Worm (Caenorhabditis elegans): ENCODE results near the gene F54D1.1.

F54D1.1 gene

DNA sequence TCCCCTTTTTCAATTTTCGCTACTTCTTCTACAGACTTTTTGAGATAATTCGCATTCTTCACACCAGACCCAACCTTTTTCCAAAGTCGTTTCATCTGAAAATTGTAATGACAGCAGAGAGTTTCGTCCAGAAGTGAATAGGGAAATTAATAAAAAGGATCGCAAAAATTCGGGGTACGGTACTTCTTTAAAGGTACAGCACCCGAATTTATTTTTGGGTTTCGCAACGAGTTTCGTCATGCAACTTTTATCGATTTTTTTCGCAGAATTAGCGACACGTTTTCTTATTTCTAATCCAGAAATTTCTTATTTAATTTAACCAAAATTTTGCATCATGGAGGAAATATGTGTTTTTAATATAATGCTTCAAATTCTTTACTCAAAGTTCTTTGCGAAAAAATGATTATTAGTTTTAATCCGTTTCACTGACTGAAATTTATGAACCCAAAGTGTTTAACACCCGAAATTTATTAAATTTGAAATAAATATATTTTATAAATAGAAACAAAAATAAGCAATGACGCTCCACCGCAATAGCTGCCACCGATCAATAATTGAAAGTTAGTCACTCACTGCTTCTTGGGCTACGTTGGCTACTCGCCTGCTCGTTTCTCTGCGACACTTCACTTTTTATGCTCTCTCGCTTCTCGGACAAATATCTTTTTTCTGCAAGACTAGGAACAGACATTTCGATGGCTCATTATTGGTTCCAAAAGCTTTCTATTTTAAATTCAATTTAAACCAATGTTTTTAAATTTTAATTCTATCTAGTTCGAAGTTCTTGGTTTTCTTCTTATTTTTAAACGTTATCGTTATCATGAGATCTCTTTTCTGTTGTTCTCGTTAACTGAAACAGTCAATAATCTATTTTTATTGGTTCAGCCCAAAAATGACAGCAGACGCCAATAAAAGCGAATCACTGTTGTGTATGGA, 36.8 kb downstream of the F54D1.1 start, which contains the start of the genes B0035.15 and dnj-1:
TSS of gene B0035.15 (minus strand) at position 99 of the 933 bp plus-strand sequence.
TSS of gene dnj-1 (plus strand) at position 883 of the 933 bp plus-strand sequence.
- TF ChIP-seq hlh-11 (tag; optimal IDR thresholded peaks at IDR 0.05) (peak; percentile 23), lsy-2 (tag; optimal IDR thresholded peaks at IDR 0.05) (peak in 1 of 2 experiments; percentile 53), nhr-28 (tag; optimal IDR thresholded peaks at IDR 0.05) (peak; percentile 62), tra-1 (GFP tag; IDR thresholded peaks at IDR 0.05) (no peak), attf-4 (tag; optimal IDR thresholded peaks at IDR 0.05) (no peak), ces-1 (GFP tag; optimal IDR thresholded peaks at IDR 0.05) (no peak), ZK337.2 (GFP tag; IDR thresholded peaks at IDR 0.05) (no peak), skn-1 (tag; optimal IDR thresholded peaks at IDR 0.05) (no peak), mes-2 (tag; optimal IDR thresholded peaks at IDR 0.05; ENCODE audit: poor library complexity, severe bottlenecking) (peak; percentile 66), zip-11 (GFP tag; IDR thresholded peaks at IDR 0.05) (no peak), mep-1 (tag; optimal IDR thresholded peaks at IDR 0.05) (peak; percentile 56), nhr-48 (tag; optimal IDR thresholded peaks at IDR 0.05) (no peak), nhr-76 (tag; optimal IDR thresholded peaks at IDR 0.05) (no peak), dmd-8 (GFP tag; IDR thresholded peaks at IDR 0.05) (no peak), ztf-7 (tag; optimal IDR thresholded peaks at IDR 0.05) (no peak), nhr-42 (GFP tag; IDR thresholded peaks at IDR 0.05) (no peak), hmg-1.1 (GFP tag; IDR thresholded peaks at IDR 0.05) (0 out of 2 replicates have a peak, but pooled peaks have one; percentile 44), Y48G9A.11 (GFP tag; IDR thresholded peaks at IDR 0.05) (no peak), dmd-9 (GFP tag; IDR thresholded peaks at IDR 0.05) (no peak), nhr-77 (tag; optimal IDR thresholded peaks at IDR 0.05) (peak; percentile 1), egl-27 (tag; optimal IDR thresholded peaks at IDR 0.05) (no peak), mxl-3 (GFP tag; optimal IDR thresholded peaks at IDR 0.05) (no peak), spr-3 (GFP tag; optimal IDR thresholded peaks at IDR 0.05) (no peak), lin-39 (tag; optimal IDR thresholded peaks at IDR 0.05) (no peak), snpc-4 (tag; optimal IDR thresholded peaks at IDR 0.05) (no peak), ctbp-1 (GFP tag; IDR thresholded peaks at IDR 0.05) (no peak), Y105C5A.15 (GFP tag; IDR thresholded peaks at IDR 0.05) (no peak), Y5F2A.4 (GFP tag; optimal IDR thresholded peaks at IDR 0.05) (no peak), daf-19 (GFP tag; conservative IDR thresholded peaks at IDR 0.05) (no peak), ama-1 (optimal IDR thresholded peaks at IDR 0.05) (no peak), aly-2 (tag; optimal IDR thresholded peaks at IDR 0.05) (no peak), dve-1 (tag; optimal IDR thresholded peaks at IDR 0.05; ENCODE audit: insufficient read depth) (peak; percentile 46), php-3 (GFP tag; IDR thresholded peaks at IDR 0.05) (no peak), madf-5 (GFP tag; IDR thresholded peaks at IDR 0.05) (no peak), zfp-3 (GFP tag; conservative IDR thresholded peaks at IDR 0.05) (no peak), madf-9 (GFP tag; conservative IDR thresholded peaks at IDR 0.05) (no peak), pha-4 (GFP tag; IDR thresholded peaks at IDR 0.05) (no peak), pha-4 (tag; optimal IDR thresholded peaks at IDR 0.05) (no peak), lin-38 (GFP tag; IDR thresholded peaks at IDR 0.05) (peak; percentile 69), fos-1 (tag; optimal IDR thresholded peaks at IDR 0.05) (no peak), rbr-2 (tag; optimal IDR thresholded peaks at IDR 0.05) (no peak), aha-1 (tag) (no peak), arid-1 (GFP tag; conservative IDR thresholded peaks at IDR 0.05) (no peak), hlh-30 (tag; optimal IDR thresholded peaks at IDR 0.05; ENCODE audit: insufficient read depth) (peak; percentile 35), dpl-1 (GFP tag; optimal IDR thresholded peaks at IDR 0.05) (peak; percentile 50)

All from whole organism, L4 larva.